Comparison of ENCODE assay signal across 4 worm cellular contexts in genomic region chrIII:1930714-1931273, ce11.
TF ChIP-seq lines count a peak whose summit lies in the region.

No protein-coding gene starts in this region.

TF ChIP-seq in whole organism, L1 larva, 84 proteins besides CTCF, POLR2A, EP300 and RAD21:
- TF ChIP-seq F16B12.6 (tag; optimal IDR thresholded peaks at IDR 0.05; lab: Kevin White, UChicago) (no peak), snu-23 (GFP tag; optimal IDR thresholded peaks at IDR 0.05; lab: Kevin White, UChicago) (no peak), swsn-7 (tag; optimal IDR thresholded peaks at IDR 0.05; lab: Kevin White, UChicago) (no peak), efl-1 (optimal IDR thresholded peaks at IDR 0.05; lab: Kevin White, UChicago) (no peak), efl-1 (GFP tag; optimal IDR thresholded peaks at IDR 0.05 in 1 of 2; lab: Kevin White, UChicago) (peak in 1 of 2 experiments; percentile 87), pax-3 (tag; optimal IDR thresholded peaks at IDR 0.05; lab: Kevin White, UChicago) (no peak), mep-1 (tag; optimal IDR thresholded peaks at IDR 0.05; lab: Kevin White, UChicago) (no peak), fkh-8 (tag; optimal IDR thresholded peaks at IDR 0.05; lab: Kevin White, UChicago) (no peak), hlh-4 (tag; optimal IDR thresholded peaks at IDR 0.05; lab: Kevin White, UChicago) (no peak), ces-1 (GFP tag; optimal IDR thresholded peaks at IDR 0.05; lab: Kevin White, UChicago) (no peak), fos-1 (tag; optimal IDR thresholded peaks at IDR 0.05; lab: Kevin White, UChicago) (no peak), nhr-90 (tag; optimal IDR thresholded peaks at IDR 0.05; lab: Kevin White, UChicago; ENCODE audit: poor library complexity) (no peak), aha-1 (tag; optimal IDR thresholded peaks at IDR 0.05; lab: Kevin White, UChicago) (no peak), ceh-8 (GFP tag; optimal IDR thresholded peaks at IDR 0.05; lab: Kevin White, UChicago) (peak; percentile 12), nhr-85 (tag; lab: Kevin White, UChicago) (peak; percentile 55), nhr-20 (tag; optimal IDR thresholded peaks at IDR 0.05; lab: Kevin White, UChicago) (no peak)

TF ChIP-seq in whole organism, L4 larva, 104 proteins besides CTCF, POLR2A, EP300 and RAD21:
- TF ChIP-seq lin-38 (GFP tag; IDR thresholded peaks at IDR 0.05; lab: Robert Waterston, UW) = no peak
- peak; percentile 95 for TF ChIP-seq set-16 (GFP tag; IDR thresholded peaks at IDR 0.05; lab: Robert Waterston, UW)
- TF ChIP-seq mxl-3 (GFP tag; optimal IDR thresholded peaks at IDR 0.05; lab: Kevin White, UChicago) = no peak
- TF ChIP-seq attf-4 (tag; optimal IDR thresholded peaks at IDR 0.05; lab: Kevin White, UChicago) = no peak
- no peak for TF ChIP-seq unc-39 (tag; optimal IDR thresholded peaks at IDR 0.05; lab: Kevin White, UChicago)
- no peak for TF ChIP-seq dmd-8 (GFP tag; IDR thresholded peaks at IDR 0.05; lab: Robert Waterston, UW)
- TF ChIP-seq ceh-20 (GFP tag; IDR thresholded peaks at IDR 0.05; lab: Robert Waterston, UW) = no peak
- no peak for TF ChIP-seq unc-62 (GFP tag; optimal IDR thresholded peaks at IDR 0.05 in 1 of 2; lab: Kevin White, UChicago)
- TF ChIP-seq unc-62 (tag; optimal IDR thresholded peaks at IDR 0.05; lab: Kevin White, UChicago) = no peak
- no peak for TF ChIP-seq skn-1 (tag; optimal IDR thresholded peaks at IDR 0.05; lab: Kevin White, UChicago)
- TF ChIP-seq nhr-237 (tag; optimal IDR thresholded peaks at IDR 0.05; lab: Kevin White, UChicago) = no peak
- no peak for TF ChIP-seq fkh-10 (GFP tag; optimal IDR thresholded peaks at IDR 0.05; lab: Kevin White, UChicago)
- TF ChIP-seq nhr-77 (tag; optimal IDR thresholded peaks at IDR 0.05; lab: Kevin White, UChicago) = no peak
- 0 out of 2 replicates have a peak, but pooled peaks have one; percentile 34 for TF ChIP-seq lim-7 (GFP tag; IDR thresholded peaks at IDR 0.05; lab: Robert Waterston, UW)
- TF ChIP-seq spr-1 (tag; optimal IDR thresholded peaks at IDR 0.05; lab: Kevin White, UChicago) = no peak
- TF ChIP-seq saeg-2 (GFP tag; IDR thresholded peaks at IDR 0.05; lab: Robert Waterston, UW) = no peak
- no peak for TF ChIP-seq tra-1 (GFP tag; IDR thresholded peaks at IDR 0.05; lab: Robert Waterston, UW)
- no peak for TF ChIP-seq nhr-11 (tag; optimal IDR thresholded peaks at IDR 0.05; lab: Kevin White, UChicago)
- TF ChIP-seq aha-1 (tag; lab: Kevin White, UChicago) = peak; percentile 89
- no peak for TF ChIP-seq snpc-1.2 (GFP tag; IDR thresholded peaks at IDR 0.05; lab: Robert Waterston, UW)

TF ChIP-seq in whole organism, late embryonic, 69 proteins besides CTCF, POLR2A, EP300 and RAD21:
- no peak for TF ChIP-seq pax-1 (tag; optimal IDR thresholded peaks at IDR 0.05; lab: Kevin White, UChicago)
- TF ChIP-seq hlh-6 (tag; optimal IDR thresholded peaks at IDR 0.05; lab: Kevin White, UChicago) = peak; percentile 49

TF ChIP-seq in whole organism, young adult, 124 proteins besides CTCF, POLR2A, EP300 and RAD21:
- peak; percentile 91 for TF ChIP-seq egrh-3 (GFP tag; IDR thresholded peaks at IDR 0.05; lab: Robert Waterston, UW)
- TF ChIP-seq zfh-2 (GFP tag; conservative IDR thresholded peaks at IDR 0.05; lab: Robert Waterston, UW) = peak; percentile 89
- no peak for TF ChIP-seq rcor-1 (GFP tag; IDR thresholded peaks at IDR 0.05; lab: Robert Waterston, UW)
- TF ChIP-seq B0261.1 (tag; optimal IDR thresholded peaks at IDR 0.05; lab: Kevin White, UChicago) = no peak
TF ChIP-seq in whole organism, young adult: peak in this region for 2.
